Worm (Caenorhabditis elegans) whole organism, young adult: ENCODE measurements around the gene rml-3.

Experiments used
- ama-1 ChIP-seq, 3 experiments: fragments of 150-350 bp in 1 of 3; sonication (generic microtip) in 2 of 3; optimal IDR thresholded peaks; 2 replicates each; lab custom pipeline; 2014 to 2018; ENCODE audit warnings: missing biosample characterization in 2 of 3, missing genetic modification characterization in 2 of 3, missing genetic modification reagents in 2 of 3
- athp-1 ChIP-seq: sonication (generic microtip); optimal IDR thresholded peaks from 2 replicates; lab custom pipeline; 2017; ENCODE audit warnings: mild to moderate bottlenecking, missing genetic modification characterization, missing compliant biosample characterization

DNA sequence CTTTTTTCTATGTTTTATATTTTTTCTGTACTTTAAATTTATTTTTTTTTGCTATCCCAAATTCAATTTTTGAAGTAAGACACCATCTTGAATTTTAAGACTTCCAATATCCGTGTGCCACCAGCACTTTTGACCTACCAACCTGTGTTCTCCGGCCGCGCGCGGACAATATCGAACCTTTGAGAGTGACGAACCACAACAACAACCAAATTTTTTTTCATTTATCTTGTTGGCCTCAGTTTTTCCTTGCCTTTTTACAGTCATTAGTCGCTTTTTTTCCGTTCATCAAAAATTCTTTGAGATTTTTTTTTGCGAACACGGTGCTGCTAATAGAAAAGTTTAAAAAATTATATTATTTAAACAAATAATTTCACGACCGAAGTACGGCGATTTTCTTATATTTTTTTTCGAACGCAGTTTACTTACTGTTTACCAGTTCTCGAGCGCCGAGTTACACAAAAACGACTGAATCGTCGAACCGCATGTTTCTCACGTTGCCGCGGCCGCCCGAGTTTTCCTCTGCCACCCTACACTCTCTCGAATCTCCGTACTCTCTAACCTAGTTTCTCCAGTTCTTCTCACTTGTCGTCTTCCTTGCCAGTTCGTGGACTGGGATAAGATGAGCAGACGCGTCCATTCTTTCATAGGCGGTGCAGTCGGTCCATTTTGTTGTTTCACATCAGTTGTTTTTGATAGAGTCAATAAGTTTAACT is 1.2 kb upstream of the rml-3 start:
- TF ChIP-seq athp-1 (tag; lab: Kevin White, UChicago), result no peak
- no peak for TF ChIP-seq ama-1 (optimal IDR thresholded peaks at IDR 0.05; lab: Kevin White, UChicago)
- TF ChIP-seq ama-1 (GFP tag; optimal IDR thresholded peaks at IDR 0.05; lab: Kevin White, UChicago), result no peak
